Worm (Caenorhabditis elegans): ENCODE measurements around the gene drd-1.

drd-1 gene

ce11 chrII:8412935-8413334 lies 25.1 kb downstream of the drd-1 start (continued):
- peak; percentile 82 for TF ChIP-seq php-3 (GFP tag; IDR thresholded peaks at IDR 0.05)
- TF ChIP-seq pha-4 (GFP tag; IDR thresholded peaks at IDR 0.05), result no peak
- TF ChIP-seq pha-4 (tag; optimal IDR thresholded peaks at IDR 0.05), result no peak
- TF ChIP-seq lir-3 (tag; optimal IDR thresholded peaks at IDR 0.05), result no peak
- TF ChIP-seq pqm-1 (tag; optimal IDR thresholded peaks at IDR 0.05), result no peak
- TF ChIP-seq nhr-76 (tag; optimal IDR thresholded peaks at IDR 0.05), result no peak
- TF ChIP-seq lin-39 (tag; optimal IDR thresholded peaks at IDR 0.05), result no peak
- no peak for TF ChIP-seq snpc-1.2 (GFP tag; IDR thresholded peaks at IDR 0.05)
- TF ChIP-seq daf-8 (GFP tag; IDR thresholded peaks at IDR 0.05), result no peak
- TF ChIP-seq arid-1 (GFP tag; conservative IDR thresholded peaks at IDR 0.05), result no peak
- no peak for TF ChIP-seq nhr-6 (tag; optimal IDR thresholded peaks at IDR 0.05)
- no peak for TF ChIP-seq unc-130 (GFP tag; optimal IDR thresholded peaks at IDR 0.05)
- no peak for TF ChIP-seq nhr-42 (GFP tag; IDR thresholded peaks at IDR 0.05)
- no peak for TF ChIP-seq ztf-7 (tag; optimal IDR thresholded peaks at IDR 0.05)
- TF ChIP-seq hif-1 (tag; optimal IDR thresholded peaks at IDR 0.05), result no peak
- no peak for TF ChIP-seq daf-12 (tag; optimal IDR thresholded peaks at IDR 0.05)
- peak; percentile 88 for TF ChIP-seq hlh-11 (tag; optimal IDR thresholded peaks at IDR 0.05)
- TF ChIP-seq tag-97 (GFP tag; IDR thresholded peaks at IDR 0.05), result no peak
- no peak for TF ChIP-seq mep-1 (tag; optimal IDR thresholded peaks at IDR 0.05)
- TF ChIP-seq duxl-1 (tag; optimal IDR thresholded peaks at IDR 0.05; ENCODE audit: poor library complexity), result no peak
- TF ChIP-seq egl-27 (tag; optimal IDR thresholded peaks at IDR 0.05), result no peak
- TF ChIP-seq nhr-28 (tag; optimal IDR thresholded peaks at IDR 0.05), result peak; percentile 45
- no peak for TF ChIP-seq unc-39 (tag; optimal IDR thresholded peaks at IDR 0.05)
- TF ChIP-seq spr-1 (tag; optimal IDR thresholded peaks at IDR 0.05), result no peak
- no peak for TF ChIP-seq mes-2 (tag; optimal IDR thresholded peaks at IDR 0.05; ENCODE audit: poor library complexity, severe bottlenecking)
- no peak for TF ChIP-seq mdl-1 (tag; optimal IDR thresholded peaks at IDR 0.05)
- no peak for TF ChIP-seq nhr-41 (GFP tag; IDR thresholded peaks at IDR 0.05)
- no peak for TF ChIP-seq nhr-25 (tag; optimal IDR thresholded peaks at IDR 0.05; ENCODE audit: borderline replicate concordance, insufficient read depth)
- no peak for TF ChIP-seq ceh-28 (tag; optimal IDR thresholded peaks at IDR 0.05)
- no peak for TF ChIP-seq dmd-6 (GFP tag; IDR thresholded peaks at IDR 0.05)
- no peak for TF ChIP-seq nhr-10 (tag; optimal IDR thresholded peaks at IDR 0.05)
- no peak for TF ChIP-seq T26A8.4 (GFP tag; IDR thresholded peaks at IDR 0.05)
- no peak for TF ChIP-seq Y5F2A.4 (GFP tag; optimal IDR thresholded peaks at IDR 0.05)
- no peak for TF ChIP-seq lin-13 (GFP tag; optimal IDR thresholded peaks at IDR 0.05)
- TF ChIP-seq lsy-2 (tag; optimal IDR thresholded peaks at IDR 0.05), result no peak

- TF ChIP-seq hmg-1.1 (GFP tag; IDR thresholded peaks at IDR 0.05) (no peak), ceh-20 (GFP tag; IDR thresholded peaks at IDR 0.05) (no peak), ceh-82 (tag; optimal IDR thresholded peaks at IDR 0.05) (no peak), unc-62 (GFP tag; optimal IDR thresholded peaks at IDR 0.05 in 1 of 2) (no peak), unc-62 (tag; optimal IDR thresholded peaks at IDR 0.05) (no peak)
Measured at ce11 chrII:8415035-8415434, 27.2 kb downstream of the drd-1 start.

DNA sequence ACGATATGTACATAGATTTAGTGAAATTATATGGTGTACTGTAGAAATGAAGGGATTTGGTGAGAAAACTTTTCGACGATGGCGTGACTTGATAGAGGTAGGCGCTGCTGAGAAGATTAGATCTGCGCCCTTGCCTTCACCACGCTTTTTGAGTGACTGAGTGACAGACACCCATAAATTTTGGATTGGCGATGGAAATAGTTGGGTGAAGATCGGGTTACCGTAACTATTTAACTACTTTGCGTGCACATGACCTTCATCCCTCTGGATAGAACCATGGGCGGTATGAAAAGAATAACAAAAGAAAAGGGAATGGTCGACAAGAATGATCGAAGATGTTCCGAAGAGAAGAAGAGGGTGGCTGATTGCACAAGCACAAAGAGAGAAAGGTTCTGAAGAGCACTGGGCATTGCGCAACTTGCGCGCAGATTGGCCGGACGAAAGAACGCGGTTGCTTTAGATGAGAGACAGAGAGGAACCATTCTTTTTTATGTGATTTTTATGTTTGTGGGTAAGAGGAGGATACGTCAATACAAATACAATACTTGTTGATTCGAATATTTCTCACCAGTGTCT lies 27.7 kb downstream of the drd-1 start:
- TF ChIP-seq unc-130 (GFP tag; optimal IDR thresholded peaks at IDR 0.05), result no peak
- TF ChIP-seq unc-62 (GFP tag; optimal IDR thresholded peaks at IDR 0.05 in 1 of 2), result peak in 1 of 2 experiments; percentile 5
- no peak for TF ChIP-seq unc-62 (tag; optimal IDR thresholded peaks at IDR 0.05)
